Fruit fly (Drosophila melanogaster) whole organism, pupa: ENCODE measurements around the gene CG32249.

ENCODE experiments used
- CG12605 ChIP-seq: fragments of 200-800 bp; sonication (Bioruptor generic); IDR thresholded peaks from 2 replicates; pipeline ENCODE4 v1.3.6; 2022; ENCODE audit warnings: missing biosample characterization, missing genetic modification characterization
- CG13204 ChIP-seq: fragments of 200-800 bp; sonication (Bioruptor generic); optimal IDR thresholded peaks from 2 replicates; lab custom pipeline; 2018; ENCODE audit warnings: missing biosample characterization, mild to moderate bottlenecking, missing genetic modification characterization, moderate library complexity
- CG15710 ChIP-seq: fragments of 200-800 bp; sonication (Bioruptor generic); optimal IDR thresholded peaks from 2 replicates; lab custom pipeline; 2018; ENCODE audit warnings: missing biosample characterization, mild to moderate bottlenecking, missing genetic modification characterization, moderate library complexity
- CG32121 ChIP-seq: fragments of 200-800 bp; sonication (Bioruptor generic); IDR thresholded peaks from 2 replicates; pipeline ENCODE4 v1.3.6; 2022; ENCODE audit warnings: missing biosample characterization, missing genetic modification characterization
- CG8159 ChIP-seq: fragments of 200-800 bp; sonication (Bioruptor generic); optimal IDR thresholded peaks from 3 replicates; lab custom pipeline; 2018; ENCODE audit warnings: missing biosample characterization, mild to moderate bottlenecking, missing genetic modification characterization, moderate library complexity
- CG9948 ChIP-seq: fragments of 200-800 bp; sonication (Bioruptor generic); optimal IDR thresholded peaks from 2 replicates; lab custom pipeline; 2018; ENCODE audit warnings: missing biosample characterization, mild to moderate bottlenecking, missing genetic modification characterization, moderate library complexity
- D1 ChIP-seq: fragments of 200-800 bp; sonication (Bioruptor generic); optimal IDR thresholded peaks from 2 replicates; lab custom pipeline; 2018; ENCODE audit warnings: missing biosample characterization, mild to moderate bottlenecking, missing genetic modification characterization, moderate library complexity
- EcR ChIP-seq: fragments of 200-800 bp; sonication (Bioruptor generic); optimal IDR thresholded peaks from 3 replicates; lab custom pipeline; 2019; ENCODE audit warnings: missing biosample characterization, missing genetic modification characterization, mild to moderate bottlenecking, moderate library complexity, missing genetic modification reagents
- Ets98B ChIP-seq: fragments of 200-800 bp; sonication (Bioruptor generic); IDR thresholded peaks from 2 replicates; pipeline ENCODE4 v1.3.6; 2022; ENCODE audit warnings: missing biosample characterization, missing genetic modification characterization
- Pif1A ChIP-seq: fragments of 200-800 bp; sonication (Bioruptor generic); optimal IDR thresholded peaks from 3 replicates; lab custom pipeline; 2016; ENCODE audit warnings: missing biosample characterization, missing genetic modification characterization
- Pif1B ChIP-seq: fragments of 200-800 bp; sonication (Bioruptor generic); optimal IDR thresholded peaks from 3 replicates; lab custom pipeline; 2016; ENCODE audit warnings: missing biosample characterization, missing genetic modification characterization
- fd96Ca ChIP-seq: fragments of 200-800 bp; sonication (Bioruptor generic); IDR thresholded peaks from 3 replicates; pipeline ENCODE4 v1.3.6; 2022; ENCODE audit warnings: missing biosample characterization, missing genetic modification characterization
- gl ChIP-seq: fragments of 200-800 bp; sonication (Bioruptor generic); optimal IDR thresholded peaks from 2 replicates; lab custom pipeline; 2018; ENCODE audit warnings: missing biosample characterization, mild to moderate bottlenecking, missing genetic modification characterization

dm6 chr3L:4480764-4481163 lies 11.0 kb downstream of the CG32249 start:
- no peak for TF ChIP-seq CG32121 (GFP tag; lab: Robert Waterston, UW)
- TF ChIP-seq Pif1A (GFP tag; lab: Kevin White, UChicago): no peak
- no peak for TF ChIP-seq Pif1B (GFP tag; lab: Kevin White, UChicago)
- TF ChIP-seq Ets98B (GFP tag; lab: Robert Waterston, UW): no peak
- TF ChIP-seq EcR (GFP tag; lab: Kevin White, UChicago): no peak
- no peak for TF ChIP-seq CG8159
- TF ChIP-seq CG13204 (GFP tag; lab: Kevin White, UChicago): no peak
- TF ChIP-seq fd96Ca: peak; percentile 52; the same call in 1 of the 3 replicates
- no peak for TF ChIP-seq gl (tag; lab: Kevin White, UChicago)
- no peak for TF ChIP-seq CG12605 (GFP tag; lab: Robert Waterston, UW)
- no peak for TF ChIP-seq CG9948
- no peak for TF ChIP-seq D1 (tag; lab: Kevin White, UChicago)
- TF ChIP-seq CG15710 (tag; lab: Kevin White, UChicago): no peak
